Worm (Caenorhabditis elegans) whole organism, L4 larva: ENCODE results near the gene pkc-3.

ENCODE experiments used
- D1046.2 ChIP-seq: fragments of 200-800 bp; sonication (Bioruptor generic); IDR thresholded peaks from 2 replicates; pipeline ENCODE4 v1.3.6; 2022; ENCODE audit warnings: missing genetic modification characterization, missing compliant biosample characterization
- F10B5.3 ChIP-seq: sonication (generic microtip); optimal IDR thresholded peaks from 2 replicates; lab custom pipeline; 2016; ENCODE audit warnings: mild to moderate bottlenecking, missing genetic modification characterization, missing compliant biosample characterization
- F37D6.2 ChIP-seq: sonication (generic microtip); optimal IDR thresholded peaks from 2 replicates; lab custom pipeline; 2016; ENCODE audit warnings: mild to moderate bottlenecking, missing genetic modification characterization, missing compliant biosample characterization
- T20F7.1 ChIP-seq: fragments of 200-800 bp; sonication (Bioruptor generic); optimal IDR thresholded peaks from 2 replicates; lab custom pipeline; 2018; ENCODE audit warnings: mild to moderate bottlenecking, missing genetic modification characterization, missing compliant biosample characterization
- Y105C5A.15 ChIP-seq: fragments of 200-800 bp; sonication (Bioruptor generic); IDR thresholded peaks from 2 replicates; pipeline ENCODE4 v1.3.6; 2022; ENCODE audit warnings: missing genetic modification characterization, missing compliant biosample characterization
- Y48G9A.11 ChIP-seq: fragments of 200-800 bp; sonication (Bioruptor generic); IDR thresholded peaks from 2 replicates; pipeline ENCODE4 v1.3.6; 2022; ENCODE audit warnings: missing genetic modification reagents, missing genetic modification characterization, missing compliant biosample characterization
- aha-1 ChIP-seq: fragments of 150-350 bp; peaks from one replicate; lab custom pipeline; 2014; ENCODE audit warnings: missing biosample characterization, missing genetic modification characterization
- ama-1 ChIP-seq: fragments of 150-350 bp; optimal IDR thresholded peaks from 2 replicates; lab custom pipeline; 2014; ENCODE audit warnings: inconsistent platforms, mixed read lengths
- arid-1 ChIP-seq: fragments of 200-800 bp; sonication (Bioruptor generic); conservative IDR thresholded peaks from 2 replicates; pipeline ENCODE4 v1.3.6; 2022; ENCODE audit warnings: missing genetic modification reagents, missing genetic modification characterization, missing compliant biosample characterization
- ceh-20 ChIP-seq: fragments of 200-800 bp; sonication (Bioruptor generic); IDR thresholded peaks from 2 replicates; pipeline ENCODE4 v1.3.6; 2022; ENCODE audit warnings: missing genetic modification reagents, missing genetic modification characterization, missing compliant biosample characterization
- ces-1 ChIP-seq: fragments of 150-350 bp; sonication (generic microtip); optimal IDR thresholded peaks from 4 replicates; lab custom pipeline; 2014; ENCODE audit warnings: missing biosample characterization, missing genetic modification reagents, missing genetic modification characterization
- cey-2 ChIP-seq: sonication (generic microtip); optimal IDR thresholded peaks from 3 replicates; lab custom pipeline; 2017; ENCODE audit warnings: missing genetic modification characterization, mild to moderate bottlenecking, missing compliant biosample characterization, antibody characterized with exemption, borderline replicate concordance; ENCODE audit not compliant: insufficient read depth
- dmd-6 ChIP-seq: fragments of 200-800 bp; sonication (Bioruptor generic); IDR thresholded peaks from 2 replicates; pipeline ENCODE4 v1.3.6; 2022; ENCODE audit warnings: missing genetic modification reagents, missing genetic modification characterization, missing compliant biosample characterization
- dve-1 ChIP-seq: sonication (generic microtip); optimal IDR thresholded peaks from 2 replicates; lab custom pipeline; 2017; ENCODE audit warnings: antibody characterized with exemption, mild to moderate bottlenecking, missing genetic modification characterization, missing compliant biosample characterization; ENCODE audit not compliant: insufficient read depth
- egl-43 ChIP-seq: fragments of 200-800 bp; sonication (Bioruptor generic); IDR thresholded peaks from 2 replicates; pipeline ENCODE4 v1.3.6; 2022; ENCODE audit warnings: missing genetic modification reagents, missing genetic modification characterization, missing compliant biosample characterization
- fkh-10 ChIP-seq: fragments of 150-350 bp; optimal IDR thresholded peaks from 2 replicates; lab custom pipeline; 2014; ENCODE audit warnings: missing biosample characterization, missing genetic modification reagents, missing genetic modification characterization
- hif-1 ChIP-seq, 2 experiments: sonication (generic microtip); optimal IDR thresholded peaks; 2 replicates each; lab custom pipeline; 2016 to 2017; ENCODE audit warnings: missing compliant biosample characterization in 2 of 2, missing genetic modification characterization in 2 of 2, missing genetic modification reagents in 2 of 2, missing genotype in 2 of 2, mild to moderate bottlenecking in 1 of 2
- hlh-30 ChIP-seq: sonication (generic microtip); optimal IDR thresholded peaks from 2 replicates; lab custom pipeline; 2017; ENCODE audit warnings: antibody characterized with exemption, mild to moderate bottlenecking, missing genetic modification characterization, missing compliant biosample characterization; ENCODE audit not compliant: insufficient read depth
- hmg-1.1 ChIP-seq: fragments of 200-800 bp; sonication (Bioruptor generic); IDR thresholded peaks from 2 replicates; pipeline ENCODE4 v1.3.6; 2022; ENCODE audit warnings: missing genetic modification reagents, missing genetic modification characterization, missing compliant biosample characterization
- lin-38 ChIP-seq: fragments of 200-800 bp; sonication (Bioruptor generic); IDR thresholded peaks from 2 replicates; pipeline ENCODE4 v1.3.6; 2022; ENCODE audit warnings: missing genetic modification reagents, missing genetic modification characterization, missing compliant biosample characterization
- lir-3 ChIP-seq: sonication (generic microtip); optimal IDR thresholded peaks from 2 replicates; lab custom pipeline; 2016; ENCODE audit warnings: mild to moderate bottlenecking, missing genetic modification characterization, missing compliant biosample characterization
- lsy-2 ChIP-seq, 2 experiments: fragments of 150-350 bp in 1 of 2; sonication (generic microtip) in 1 of 2; optimal IDR thresholded peaks; 2 replicates each; lab custom pipeline; 2014 to 2017; ENCODE audit warnings: missing biosample characterization in 2 of 2, missing genetic modification characterization in 2 of 2
- mdl-1 ChIP-seq, 2 experiments: fragments of 150-350 bp in 1 of 2; sonication (generic microtip) in 1 of 2; optimal IDR thresholded peaks; 2 replicates each; lab custom pipeline; 2014 to 2017; ENCODE audit warnings: missing biosample characterization in 2 of 2, missing genetic modification characterization in 2 of 2
- mdt-29 ChIP-seq: fragments of 200-800 bp; sonication (Bioruptor generic); IDR thresholded peaks from 2 replicates; pipeline ENCODE4 v1.3.6; 2022; ENCODE audit warnings: missing genetic modification reagents, missing genetic modification characterization, missing compliant biosample characterization
- mep-1 ChIP-seq: fragments of 150-350 bp; sonication (generic microtip); optimal IDR thresholded peaks from 3 replicates; lab custom pipeline; 2014; ENCODE audit warnings: missing biosample characterization, missing genetic modification characterization
- mes-2 ChIP-seq: sonication (generic microtip); optimal IDR thresholded peaks from 2 replicates; lab custom pipeline; 2016; ENCODE audit warnings: missing genotype, mild to moderate bottlenecking, missing genetic modification characterization, missing compliant biosample characterization; ENCODE audit not compliant: poor library complexity, severe bottlenecking
- nhr-11 ChIP-seq: fragments of 150-350 bp; optimal IDR thresholded peaks from 2 replicates; lab custom pipeline; 2014; ENCODE audit warnings: missing biosample characterization, missing genetic modification characterization
- nhr-111 ChIP-seq: fragments of 200-800 bp; sonication (Bioruptor generic); optimal IDR thresholded peaks from 2 replicates; lab custom pipeline; 2018; ENCODE audit warnings: mild to moderate bottlenecking, missing genetic modification characterization, missing compliant biosample characterization
- nhr-48 ChIP-seq: sonication (generic microtip); optimal IDR thresholded peaks from 2 replicates; lab custom pipeline; 2016; ENCODE audit warnings: mild to moderate bottlenecking, missing genetic modification characterization, missing compliant biosample characterization
- nhr-6 ChIP-seq: fragments of 150-350 bp; optimal IDR thresholded peaks from 2 replicates; lab custom pipeline; 2014; ENCODE audit warnings: missing biosample characterization, missing genetic modification characterization
- rbr-2 ChIP-seq: sonication (generic microtip); optimal IDR thresholded peaks from 2 replicates; lab custom pipeline; 2016; ENCODE audit warnings: missing genotype, missing genetic modification characterization, missing compliant biosample characterization
- set-16 ChIP-seq: fragments of 200-800 bp; sonication (Bioruptor generic); IDR thresholded peaks from 2 replicates; pipeline ENCODE4 v1.3.6; 2022; ENCODE audit warnings: missing genetic modification reagents, missing genetic modification characterization, missing compliant biosample characterization
- unc-62 ChIP-seq, 3 experiments: fragments of 150-350 bp in 1 of 3; sonication (generic microtip); optimal IDR thresholded peaks in 2 of 3; peaks in 1 of 3; 1 replicate in 1 of 3; 2 replicates in 2 of 3; lab custom pipeline; 2014 to 2017; ENCODE audit warnings: missing biosample characterization in 3 of 3, missing genetic modification characterization in 3 of 3, missing genetic modification reagents in 3 of 3, missing genotype in 1 of 3
- vab-7 ChIP-seq: fragments of 200-800 bp; sonication (Bioruptor generic); IDR thresholded peaks from 2 replicates; pipeline ENCODE4 v1.3.6; 2022; ENCODE audit warnings: missing genetic modification reagents, missing genetic modification characterization, missing compliant biosample characterization

The pkc-3 gene

DNA sequence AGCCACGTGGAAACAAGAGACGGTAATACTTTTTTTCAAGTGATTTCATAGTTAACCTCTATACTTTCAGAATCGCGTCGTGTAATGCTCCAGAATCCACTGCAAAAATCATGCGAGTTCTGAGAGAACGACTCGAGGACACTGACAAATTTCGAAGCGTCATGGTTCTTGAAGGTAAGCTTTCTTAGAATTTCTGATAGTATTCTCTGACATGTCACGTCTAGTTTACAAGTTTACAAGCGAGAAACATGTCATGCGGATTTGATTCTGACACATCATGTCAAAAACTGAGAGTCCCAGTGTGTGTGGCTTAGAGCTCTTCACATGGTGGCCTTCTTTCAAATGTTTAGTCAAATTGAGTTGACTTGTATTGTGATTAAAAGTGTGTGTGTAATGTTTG, 45.2 kb upstream of the pkc-3 start:
- peak in 1 of 2 experiments; percentile 89 for TF ChIP-seq unc-62 (GFP tag; optimal IDR thresholded peaks at IDR 0.05 in 1 of 2; lab: Kevin White, UChicago)
- no peak for TF ChIP-seq unc-62 (tag; optimal IDR thresholded peaks at IDR 0.05; lab: Kevin White, UChicago)
- TF ChIP-seq nhr-11 = no peak
- no peak for TF ChIP-seq dve-1 (tag; lab: Kevin White, UChicago)
- TF ChIP-seq nhr-111 (GFP tag; lab: Kevin White, UChicago) = no peak
- no peak for TF ChIP-seq mdt-29
- TF ChIP-seq hlh-30 (tag; lab: Kevin White, UChicago) = peak; percentile 19
- TF ChIP-seq ces-1 (GFP tag; lab: Kevin White, UChicago) = no peak
- no peak for TF ChIP-seq fkh-10 (GFP tag; lab: Kevin White, UChicago)

DNA sequence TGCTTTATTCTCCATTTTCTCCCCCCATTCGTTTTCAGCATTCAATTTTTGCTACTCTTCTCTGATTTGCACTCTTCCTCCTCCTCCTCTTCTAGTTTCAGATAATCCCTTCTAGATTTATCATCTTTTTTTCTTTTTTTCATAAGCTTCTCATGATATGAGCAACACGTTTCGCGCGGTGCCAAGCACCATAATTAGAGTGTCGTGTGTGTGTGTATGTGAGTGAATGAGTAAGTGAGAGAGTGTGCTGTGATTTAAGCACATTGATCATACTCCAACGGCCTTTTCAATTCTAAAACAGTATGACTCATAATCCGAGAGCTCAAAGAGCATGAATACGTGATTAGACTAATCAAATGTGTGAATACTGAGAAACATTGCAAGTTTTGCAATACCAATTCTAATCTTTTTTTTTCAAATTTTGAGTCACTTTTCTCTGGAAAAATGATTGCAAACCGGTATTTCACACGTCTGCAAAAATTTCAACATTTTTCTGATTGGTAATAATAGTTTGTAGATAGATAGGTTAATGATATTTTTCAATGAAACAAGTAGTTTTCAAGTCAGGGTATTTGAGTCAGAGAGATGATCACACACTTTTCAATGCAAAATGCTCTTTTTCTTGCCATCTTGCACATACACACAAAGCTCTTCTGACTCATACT, 44.3 kb upstream of the pkc-3 start:
- TF ChIP-seq unc-62 (GFP tag; optimal IDR thresholded peaks at IDR 0.05 in 1 of 2; lab: Kevin White, UChicago) (peak in 1 of 2 experiments; percentile 96), unc-62 (tag; optimal IDR thresholded peaks at IDR 0.05; lab: Kevin White, UChicago) (no peak), dve-1 (tag; lab: Kevin White, UChicago) (peak; percentile 41), lsy-2 (tag; optimal IDR thresholded peaks at IDR 0.05; lab: Kevin White, UChicago) (peak in 1 of 2 experiments; percentile 2), hlh-30 (tag; lab: Kevin White, UChicago) (peak; percentile 38), mes-2 (tag; lab: Kevin White, UChicago) (peak; percentile 7), nhr-6 (peak; percentile 67), hif-1 (tag; optimal IDR thresholded peaks at IDR 0.05; lab: Kevin White, UChicago) (peak in 1 of 2 experiments; percentile 13), nhr-48 (no peak), aha-1 (tag; lab: Kevin White, UChicago) (peak; percentile 65), T20F7.1 (GFP tag; lab: Kevin White, UChicago) (no peak)

DNA sequence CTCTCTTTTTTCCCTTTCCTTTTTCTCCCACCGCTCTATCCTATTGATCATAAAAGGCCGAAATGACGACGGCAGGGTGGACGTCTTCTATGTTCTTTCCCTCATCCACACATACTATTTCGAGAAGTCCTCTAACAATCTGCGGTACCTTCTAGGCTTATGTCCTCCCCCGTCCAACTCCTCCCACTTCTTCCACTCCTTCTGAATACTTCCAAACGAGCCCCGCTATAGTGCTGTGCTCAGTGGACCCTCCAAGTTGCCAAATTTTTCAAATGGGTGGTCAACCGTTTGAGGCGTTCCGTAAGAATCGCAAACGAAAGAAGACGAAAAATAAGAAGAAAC, 43.8 kb upstream of the pkc-3 start:
- TF ChIP-seq mdt-29 = no peak
- TF ChIP-seq egl-43 = peak; percentile 67
- peak; percentile 69 for TF ChIP-seq mep-1 (tag; lab: Kevin White, UChicago)
- TF ChIP-seq cey-2 (tag; lab: Kevin White, UChicago) = no peak
- no peak for TF ChIP-seq lir-3 (tag; lab: Kevin White, UChicago)
- TF ChIP-seq D1046.2 (GFP tag; lab: Robert Waterston, UW) = no peak
- TF ChIP-seq vab-7 (GFP tag; lab: Robert Waterston, UW) = 0 out of 2 replicates have a peak, but pooled peaks have one; percentile 26
- peak; percentile 65; the same call in 1 of the 2 replicates for TF ChIP-seq arid-1 (GFP tag; lab: Robert Waterston, UW)
- peak; percentile 44; the same call in 1 of the 2 replicates for TF ChIP-seq lin-38
- TF ChIP-seq ceh-20 (GFP tag; lab: Robert Waterston, UW) = peak; percentile 20; the same call in 1 of the 2 replicates
- TF ChIP-seq mdl-1 (tag; optimal IDR thresholded peaks at IDR 0.05; lab: Kevin White, UChicago) = peak in 1 of 2 experiments; percentile 40
- TF ChIP-seq Y48G9A.11 (GFP tag; lab: Robert Waterston, UW) = no peak
- TF ChIP-seq lsy-2 (tag; optimal IDR thresholded peaks at IDR 0.05; lab: Kevin White, UChicago) = peak in 1 of 2 experiments; percentile 63
- TF ChIP-seq Y105C5A.15 (GFP tag; lab: Robert Waterston, UW) = peak; percentile 45; the same call in 1 of the 2 replicates
- peak; percentile 56; the same call in 1 of the 2 replicates for TF ChIP-seq hmg-1.1 (GFP tag; lab: Robert Waterston, UW)
- no peak for TF ChIP-seq F10B5.3 (tag; lab: Kevin White, UChicago)
- peak; percentile 60 for TF ChIP-seq rbr-2 (tag; lab: Kevin White, UChicago)
- TF ChIP-seq hlh-30 (tag; lab: Kevin White, UChicago) = peak; percentile 28
- peak; percentile 20; the same call in 1 of the 2 replicates for TF ChIP-seq dmd-6 (GFP tag; lab: Robert Waterston, UW)
- peak; percentile 99 for TF ChIP-seq aha-1 (tag; lab: Kevin White, UChicago)
- peak; percentile 74 for TF ChIP-seq fkh-10 (GFP tag; lab: Kevin White, UChicago)
- TF ChIP-seq hif-1 (tag; optimal IDR thresholded peaks at IDR 0.05; lab: Kevin White, UChicago) = peak in 1 of 2 experiments; percentile 69
- TF ChIP-seq mes-2 (tag; lab: Kevin White, UChicago) = peak; percentile 27
- peak; percentile 81 for TF ChIP-seq ama-1 (lab: Kevin White, UChicago)
- TF ChIP-seq F37D6.2 (tag; lab: Kevin White, UChicago) = peak; percentile 23
- TF ChIP-seq set-16 = peak; percentile 29; the same call in 1 of the 2 replicates
